Fruit fly (Drosophila melanogaster) S2 (cell line): Measurements from ENCODE around the gene aqz.

Source experiments
- CG8478 ChIP-seq: fragments of >200 bp; optimal IDR thresholded peaks from 2 replicates; lab custom pipeline; 2018
- CTCF ChIP-seq, 2 experiments: fragments of >200 bp; optimal IDR thresholded peaks; 2 replicates each; lab custom pipeline; 2018

DNA sequence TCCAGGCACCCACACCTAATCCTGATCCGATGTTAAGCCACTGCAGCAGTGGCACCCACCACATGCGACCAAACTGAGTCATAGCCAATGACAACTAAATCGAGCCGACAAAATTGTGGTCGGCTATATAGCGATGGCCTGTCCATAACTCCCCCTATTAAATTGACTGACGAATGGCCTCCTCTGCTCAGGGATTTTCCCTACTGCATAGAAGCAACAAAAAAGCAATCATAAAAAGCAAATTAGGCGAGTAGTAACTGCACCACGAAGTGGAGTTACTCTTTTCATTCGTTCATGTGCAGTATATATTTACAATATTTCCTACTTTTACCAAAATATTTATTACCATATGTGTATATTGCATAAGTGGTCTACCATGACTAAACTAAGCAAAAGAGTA lies 47.9 kb downstream of the aqz start, which contains the start of gene CG13318:
- TF ChIP-seq CG8478 (lab: Kevin White, UChicago) (no peak), CTCF (optimal IDR thresholded peaks at IDR 0.05; lab: Kevin White, UChicago) (no peak)
